Worm (Caenorhabditis elegans): ENCODE data around the gene F56D6.9.

Gene F56D6.9

DNA sequence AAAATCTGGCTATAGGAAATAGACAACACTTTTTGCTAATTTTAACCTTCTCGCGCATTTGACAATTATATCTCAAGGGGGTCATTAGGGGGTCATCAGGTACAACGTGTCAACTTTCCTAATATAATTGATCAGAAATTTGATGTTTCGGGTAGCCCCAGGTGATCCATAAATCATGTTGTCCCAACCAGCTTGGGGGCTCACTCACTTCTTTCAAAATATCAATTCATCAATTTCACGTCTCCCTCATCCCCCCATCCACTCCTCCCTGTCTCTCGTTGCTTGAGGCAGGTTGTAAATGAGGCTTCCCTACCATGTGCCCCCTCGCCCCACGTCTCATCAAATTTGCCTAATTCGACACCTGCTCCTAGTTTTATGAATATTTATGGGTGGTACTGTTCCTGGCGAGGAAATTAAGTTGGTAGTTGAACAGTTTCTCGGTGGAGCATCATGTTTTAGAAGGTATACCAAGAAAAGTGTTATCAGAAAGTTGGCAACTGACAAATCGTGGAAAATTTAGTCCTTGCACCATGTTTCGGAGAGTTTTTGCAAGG, 34.1 kb upstream of the F56D6.9 start:
- TF ChIP-seq hmg-4 (GFP tag; optimal IDR thresholded peaks at IDR 0.05) (no peak), flt-1 (GFP tag; IDR thresholded peaks at IDR 0.05) (no peak), pes-1 (GFP tag; IDR thresholded peaks at IDR 0.05) (no peak), ceh-13 (GFP tag; optimal IDR thresholded peaks at IDR 0.05) (no peak), F13C5.2 (tag; optimal IDR thresholded peaks at IDR 0.05) (no peak), ets-7 (tag; optimal IDR thresholded peaks at IDR 0.05) (no peak), scrt-1 (GFP tag; IDR thresholded peaks at IDR 0.05) (no peak), B0310.2 (tag; optimal IDR thresholded peaks at IDR 0.05) (no peak), hnd-1 (tag; optimal IDR thresholded peaks at IDR 0.05) (no peak), tbx-37 (GFP tag; conservative IDR thresholded peaks at IDR 0.05) (no peak), ceh-36 (tag; optimal IDR thresholded peaks at IDR 0.05) (no peak), tra-4 (tag; optimal IDR thresholded peaks at IDR 0.05) (no peak), sea-1 (GFP tag; conservative IDR thresholded peaks at IDR 0.05) (no peak), tbx-11 (GFP tag; IDR thresholded peaks at IDR 0.05) (no peak), ama-1 (optimal IDR thresholded peaks at IDR 0.05) (no peak), aly-1 (tag; optimal IDR thresholded peaks at IDR 0.05) (no peak), hmbx-1 (tag; optimal IDR thresholded peaks at IDR 0.05) (no peak)

DNA sequence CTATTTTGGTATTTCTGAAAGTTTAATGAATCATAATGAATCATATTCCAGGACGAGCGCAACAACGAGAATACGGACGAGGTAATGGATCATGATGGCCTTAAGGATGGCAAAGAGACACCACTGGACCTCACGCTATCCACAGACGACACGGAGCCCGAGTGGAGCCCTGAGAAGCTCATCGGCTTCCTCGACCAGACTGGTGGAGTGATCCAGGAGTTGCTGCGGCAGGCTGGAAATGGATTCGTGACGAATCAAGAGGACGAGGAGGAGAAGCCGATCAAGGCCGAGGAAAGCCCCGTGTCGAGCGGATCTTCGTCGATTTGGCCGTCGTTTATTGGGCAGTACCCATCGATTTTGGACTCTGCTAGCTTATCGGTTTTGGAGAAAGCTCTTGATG, 32.6 kb upstream of the F56D6.9 start:
- TF ChIP-seq flt-1 (GFP tag; IDR thresholded peaks at IDR 0.05), result no peak
- TF ChIP-seq ceh-13 (GFP tag; optimal IDR thresholded peaks at IDR 0.05), result no peak
- TF ChIP-seq sea-1 (GFP tag; conservative IDR thresholded peaks at IDR 0.05), result no peak
- no peak for TF ChIP-seq ama-1 (optimal IDR thresholded peaks at IDR 0.05)
- no peak for TF ChIP-seq aly-1 (tag; optimal IDR thresholded peaks at IDR 0.05)
- no peak for TF ChIP-seq hnd-1 (tag; optimal IDR thresholded peaks at IDR 0.05)
- TF ChIP-seq hmbx-1 (tag; optimal IDR thresholded peaks at IDR 0.05), result no peak
- TF ChIP-seq pes-1 (GFP tag; IDR thresholded peaks at IDR 0.05), result no peak
- no peak for TF ChIP-seq scrt-1 (GFP tag; IDR thresholded peaks at IDR 0.05)
- no peak for TF ChIP-seq B0310.2 (tag; optimal IDR thresholded peaks at IDR 0.05)
- no peak for TF ChIP-seq tbx-11 (GFP tag; IDR thresholded peaks at IDR 0.05)
- TF ChIP-seq hmg-4 (GFP tag; optimal IDR thresholded peaks at IDR 0.05), result no peak
- TF ChIP-seq tra-4 (tag; optimal IDR thresholded peaks at IDR 0.05), result no peak
- TF ChIP-seq ets-7 (tag; optimal IDR thresholded peaks at IDR 0.05), result no peak

DNA sequence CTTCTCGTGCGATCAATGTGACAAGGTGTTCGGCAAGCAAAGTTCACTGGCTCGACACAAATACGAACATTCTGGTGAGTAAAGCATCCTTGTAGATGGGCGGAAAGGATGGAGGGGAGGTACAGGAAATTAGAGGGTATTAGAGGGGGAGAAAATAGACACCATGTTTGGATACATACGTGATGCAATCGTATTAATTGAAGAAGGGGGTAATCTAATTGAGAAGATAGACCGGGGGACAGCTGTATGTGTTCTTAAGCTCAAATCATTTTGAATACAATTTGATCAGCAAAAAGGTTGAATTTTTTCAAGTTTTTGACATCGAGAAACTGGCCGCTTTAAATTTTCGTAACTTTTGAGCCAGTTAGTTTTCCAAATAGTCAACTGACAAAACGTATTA, 31.7 kb upstream of the F56D6.9 start:
- no peak for TF ChIP-seq pes-1 (GFP tag; IDR thresholded peaks at IDR 0.05)

DNA sequence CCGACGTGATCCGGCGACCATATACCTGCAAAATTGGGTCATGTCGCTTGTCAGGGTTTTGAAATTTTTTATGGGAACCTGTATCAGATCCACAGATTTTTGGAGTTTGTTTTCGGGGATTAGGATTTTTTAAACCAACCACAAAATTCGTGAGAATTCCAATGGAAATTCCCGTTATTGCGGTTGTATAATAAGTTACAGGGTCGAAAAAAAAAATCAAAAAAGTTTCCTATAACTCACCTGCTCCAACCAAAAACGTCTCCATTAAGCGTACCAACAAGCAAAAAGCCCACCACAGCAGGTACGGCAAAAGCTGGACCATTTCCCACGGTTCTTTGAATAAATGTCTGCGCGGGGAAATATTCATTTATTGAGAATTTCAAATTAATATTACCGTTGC, 29.2 kb upstream of the F56D6.9 start:
- no peak for TF ChIP-seq tbx-11 (GFP tag; IDR thresholded peaks at IDR 0.05)
- no peak for TF ChIP-seq ceh-13 (GFP tag; optimal IDR thresholded peaks at IDR 0.05)
- TF ChIP-seq ceh-36 (tag; optimal IDR thresholded peaks at IDR 0.05), result no peak
- no peak for TF ChIP-seq hmbx-1 (tag; optimal IDR thresholded peaks at IDR 0.05)
- no peak for TF ChIP-seq tbx-37 (GFP tag; conservative IDR thresholded peaks at IDR 0.05)
- no peak for TF ChIP-seq F13C5.2 (tag; optimal IDR thresholded peaks at IDR 0.05)
- no peak for TF ChIP-seq scrt-1 (GFP tag; IDR thresholded peaks at IDR 0.05)
- TF ChIP-seq hnd-1 (tag; optimal IDR thresholded peaks at IDR 0.05), result no peak
- no peak for TF ChIP-seq pes-1 (GFP tag; IDR thresholded peaks at IDR 0.05)
- TF ChIP-seq B0310.2 (tag; optimal IDR thresholded peaks at IDR 0.05), result no peak
- no peak for TF ChIP-seq ama-1 (optimal IDR thresholded peaks at IDR 0.05)
- no peak for TF ChIP-seq hmg-4 (GFP tag; optimal IDR thresholded peaks at IDR 0.05)
- no peak for TF ChIP-seq flt-1 (GFP tag; IDR thresholded peaks at IDR 0.05)

DNA sequence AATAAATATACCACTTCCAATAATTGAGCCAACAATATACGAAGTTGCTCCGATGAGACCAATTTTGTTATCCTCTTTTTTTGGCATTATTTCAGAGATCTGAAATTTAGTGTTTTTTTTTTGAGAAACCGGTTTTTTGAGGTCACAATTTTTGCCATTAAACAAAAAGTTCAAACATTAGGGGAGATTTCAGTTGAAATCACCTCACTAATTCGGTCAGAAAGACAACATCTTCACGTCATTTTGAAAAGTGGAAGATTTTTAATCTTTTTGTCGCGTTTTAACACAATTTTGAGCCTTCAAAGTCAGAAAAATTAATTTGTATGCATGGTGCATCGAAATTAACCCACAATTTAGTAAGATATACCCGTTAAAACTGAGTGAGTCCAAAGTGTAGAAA, 27.2 kb upstream of the F56D6.9 start, which contains the start of gene aat-8:
Gene aat-8, minus strand, starts transcription at position 101 of the 400 bp plus-strand sequence.
- TF ChIP-seq tbx-11 (GFP tag; IDR thresholded peaks at IDR 0.05), result no peak
- TF ChIP-seq tbx-37 (GFP tag; conservative IDR thresholded peaks at IDR 0.05), result no peak
- no peak for TF ChIP-seq ets-7 (tag; optimal IDR thresholded peaks at IDR 0.05)
- no peak for TF ChIP-seq hmg-4 (GFP tag; optimal IDR thresholded peaks at IDR 0.05)
- TF ChIP-seq hmbx-1 (tag; optimal IDR thresholded peaks at IDR 0.05), result no peak
- TF ChIP-seq ama-1 (optimal IDR thresholded peaks at IDR 0.05), result no peak
- no peak for TF ChIP-seq scrt-1 (GFP tag; IDR thresholded peaks at IDR 0.05)
- TF ChIP-seq flt-1 (GFP tag; IDR thresholded peaks at IDR 0.05), result no peak
- TF ChIP-seq sea-1 (GFP tag; conservative IDR thresholded peaks at IDR 0.05), result no peak
- no peak for TF ChIP-seq ceh-13 (GFP tag; optimal IDR thresholded peaks at IDR 0.05)
- no peak for TF ChIP-seq B0310.2 (tag; optimal IDR thresholded peaks at IDR 0.05)
- no peak for TF ChIP-seq hnd-1 (tag; optimal IDR thresholded peaks at IDR 0.05)

DNA sequence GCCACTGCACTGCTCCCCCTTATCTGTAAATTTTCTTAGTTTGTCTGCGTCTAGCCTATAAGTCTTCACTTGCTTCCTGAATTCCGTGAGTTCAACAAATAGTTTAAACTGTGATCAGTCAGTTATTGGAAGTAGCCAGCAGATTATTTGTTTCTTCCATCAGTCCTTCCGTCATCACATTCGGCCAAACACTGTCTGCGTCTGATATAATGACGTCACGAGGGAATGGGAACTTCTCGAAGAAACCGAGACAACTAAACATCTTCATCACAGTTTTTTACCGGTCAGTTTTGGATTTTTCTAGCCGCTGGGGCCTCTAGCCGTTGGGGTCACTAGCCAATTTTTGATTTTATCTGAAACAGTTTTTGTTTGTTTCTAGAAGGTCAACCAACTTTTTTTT, 26.1 kb upstream of the F56D6.9 start:
- no peak for TF ChIP-seq scrt-1 (GFP tag; IDR thresholded peaks at IDR 0.05)

DNA sequence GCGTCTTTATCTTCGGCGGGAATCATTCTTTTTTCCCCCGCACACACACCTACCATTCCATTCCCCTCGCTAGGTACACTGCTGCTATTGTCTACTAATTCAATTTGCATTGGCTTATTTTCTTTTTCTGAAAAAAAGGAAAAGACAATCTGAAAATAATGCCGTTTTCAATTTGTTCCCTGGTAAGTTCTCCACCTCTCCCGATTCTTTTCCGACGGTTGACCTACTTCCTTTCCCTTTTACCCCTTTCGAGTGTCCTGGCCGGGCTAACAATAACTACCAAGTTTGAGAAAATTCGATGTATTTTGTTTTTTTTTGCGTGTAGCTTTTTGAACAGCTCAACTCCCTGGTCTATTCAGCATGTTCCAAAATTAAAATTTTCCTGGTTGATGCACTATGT, 24.9 kb upstream of the F56D6.9 start, which contains the start of gene F37C4.4:
Gene F37C4.4, plus strand, starts transcription at position 58 of the 400 bp plus-strand sequence.
- TF ChIP-seq hnd-1 (tag; optimal IDR thresholded peaks at IDR 0.05) (no peak), ceh-36 (tag; optimal IDR thresholded peaks at IDR 0.05) (no peak), scrt-1 (GFP tag; IDR thresholded peaks at IDR 0.05) (no peak)

DNA sequence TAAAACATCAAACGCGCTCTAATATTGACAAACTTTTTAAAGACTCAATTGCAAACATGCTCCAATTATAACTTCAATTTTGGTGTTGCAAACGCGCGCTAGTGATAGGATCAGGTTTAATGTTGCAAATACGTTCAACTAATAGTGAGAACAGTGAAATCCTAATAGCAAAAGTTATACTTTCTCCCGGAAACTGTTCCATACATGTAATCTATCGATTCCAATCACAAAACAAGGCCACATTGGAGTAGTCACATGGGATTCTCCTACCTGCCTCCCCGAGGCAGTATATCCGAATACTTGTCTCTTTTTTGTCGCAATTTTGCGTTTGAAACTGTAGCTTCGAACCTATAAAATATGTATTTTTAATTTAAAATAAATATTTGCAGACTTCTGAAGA, 22.3 kb upstream of the F56D6.9 start:
- TF ChIP-seq sea-1 (GFP tag; conservative IDR thresholded peaks at IDR 0.05) (no peak), pes-1 (GFP tag; IDR thresholded peaks at IDR 0.05) (no peak), hmbx-1 (tag; optimal IDR thresholded peaks at IDR 0.05) (no peak), scrt-1 (GFP tag; IDR thresholded peaks at IDR 0.05) (no peak), tbx-37 (GFP tag; conservative IDR thresholded peaks at IDR 0.05) (no peak), ama-1 (optimal IDR thresholded peaks at IDR 0.05) (no peak), ceh-36 (tag; optimal IDR thresholded peaks at IDR 0.05) (no peak), aly-1 (tag; optimal IDR thresholded peaks at IDR 0.05) (no peak), flt-1 (GFP tag; IDR thresholded peaks at IDR 0.05) (no peak)
